Worm (Caenorhabditis elegans): Measurements from ENCODE around the gene fbxa-54.

fbxa-54 gene

DNA sequence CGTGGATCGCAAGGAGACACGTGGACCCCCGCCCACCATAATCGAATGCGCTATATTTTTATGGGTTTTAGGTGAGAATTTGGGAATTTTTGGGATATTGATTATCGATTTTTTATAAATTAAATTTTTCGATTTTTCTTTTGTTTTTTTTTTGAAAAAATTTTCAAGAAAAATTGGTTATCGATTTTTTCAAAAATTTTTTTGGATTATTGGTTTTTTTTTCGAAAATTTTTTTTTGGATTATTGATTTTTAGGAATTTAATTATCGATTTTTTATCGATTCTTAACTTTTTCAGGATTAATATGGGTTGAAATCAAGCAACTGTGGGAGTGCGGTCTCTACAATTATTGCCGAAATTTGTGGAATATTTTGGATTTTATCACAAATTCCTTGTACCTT, 40.4 kb downstream of the fbxa-54 start:
- TF ChIP-seq ceh-22 (tag; optimal IDR thresholded peaks at IDR 0.05) (no peak), K09A11.1 (tag; optimal IDR thresholded peaks at IDR 0.05; ENCODE audit: insufficient read depth) (no peak), hlh-15 (tag; optimal IDR thresholded peaks at IDR 0.05) (no peak), eyg-1 (tag; optimal IDR thresholded peaks at IDR 0.05) (no peak), rnt-1 (tag; optimal IDR thresholded peaks at IDR 0.05) (no peak), fkh-10 (GFP tag; optimal IDR thresholded peaks at IDR 0.05) (no peak), madf-2 (tag; optimal IDR thresholded peaks at IDR 0.05) (no peak), T23F11.4 (GFP tag; optimal IDR thresholded peaks at IDR 0.05) (no peak), ceh-34 (tag; optimal IDR thresholded peaks at IDR 0.05) (no peak), sdc-2 (tag; optimal IDR thresholded peaks at IDR 0.05) (no peak)

DNA sequence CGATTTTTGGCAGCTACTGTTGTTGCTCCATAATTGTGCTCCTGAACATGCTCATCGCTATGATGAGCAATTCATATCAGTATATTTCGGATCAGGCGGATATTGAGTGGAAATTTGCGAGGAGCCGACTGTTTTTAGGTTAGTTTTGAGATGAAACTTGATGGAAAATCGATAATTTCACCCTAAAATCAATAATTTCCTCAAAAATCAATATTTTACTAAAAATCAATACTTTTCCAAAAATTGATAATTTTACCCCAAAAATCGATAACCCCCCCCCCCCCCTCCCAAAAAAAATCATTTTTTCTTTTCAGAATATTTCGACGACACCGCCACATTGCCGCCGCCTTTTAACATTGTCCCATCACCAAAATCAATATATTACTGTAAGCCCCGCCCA, 42.7 kb downstream of the fbxa-54 start:
- TF ChIP-seq ceh-48 (tag; optimal IDR thresholded peaks at IDR 0.05) (peak; percentile 17), odd-2 (tag; optimal IDR thresholded peaks at IDR 0.05) (no peak)

DNA sequence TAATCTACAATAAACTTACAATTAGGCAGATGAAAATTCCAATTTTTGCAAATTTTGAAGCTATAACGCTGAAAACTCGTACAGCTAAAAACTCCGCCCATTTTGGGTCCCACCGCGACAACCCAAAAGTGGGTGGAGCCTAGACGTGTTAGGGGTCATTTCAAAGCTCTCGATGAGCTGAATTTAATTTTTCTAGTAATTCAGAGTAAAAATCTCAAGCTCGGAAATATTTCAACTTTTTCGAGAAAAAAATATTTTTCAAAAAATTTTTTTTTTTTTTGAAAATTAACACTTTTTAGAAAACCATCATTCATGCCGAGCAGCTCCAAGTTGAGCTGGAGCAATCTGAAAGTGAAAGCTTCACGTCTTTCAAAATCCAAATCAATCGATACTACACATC, 45.2 kb downstream of the fbxa-54 start, which contains the start of gene R06B10.7:
Gene R06B10.7, minus strand, starts transcription at position 101 of the 400 bp plus-strand sequence.
- TF ChIP-seq ztf-16 (tag; optimal IDR thresholded peaks at IDR 0.05): no peak
- TF ChIP-seq unc-3 (GFP tag; conservative IDR thresholded peaks at IDR 0.05): no peak
- no peak for TF ChIP-seq unc-3 (tag; optimal IDR thresholded peaks at IDR 0.05)
- TF ChIP-seq unc-42 (tag; optimal IDR thresholded peaks at IDR 0.05): no peak
- no peak for TF ChIP-seq C08G9.2 (tag; optimal IDR thresholded peaks at IDR 0.05)

DNA sequence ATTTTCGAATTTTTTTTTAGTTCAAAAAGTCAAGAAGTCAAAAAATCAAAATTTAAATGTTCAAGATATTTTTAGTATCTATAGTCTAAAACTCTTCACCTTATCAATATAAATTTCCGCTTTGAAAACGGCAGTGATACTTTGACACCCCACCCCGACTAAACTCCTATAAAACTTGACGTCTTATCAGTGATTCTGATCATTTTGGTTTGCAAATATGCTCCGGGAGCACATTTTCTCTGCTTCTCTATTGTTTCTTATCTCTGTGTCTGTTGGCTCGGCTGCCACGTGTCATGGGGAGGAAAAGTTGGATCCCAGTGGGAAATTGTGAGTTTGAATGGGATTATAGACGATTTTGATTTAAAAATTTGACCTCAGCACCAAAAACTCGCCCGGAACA, 46.4 kb downstream of the fbxa-54 start, which contains the start of gene clec-150:
Gene clec-150, plus strand, starts transcription at position 198 of the 400 bp plus-strand sequence.
- TF ChIP-seq elt-2 (tag; optimal IDR thresholded peaks at IDR 0.05): peak; percentile 56
- no peak for TF ChIP-seq lin-11 (tag; optimal IDR thresholded peaks at IDR 0.05)
- TF ChIP-seq hlh-13 (GFP tag; optimal IDR thresholded peaks at IDR 0.05): no peak

DNA sequence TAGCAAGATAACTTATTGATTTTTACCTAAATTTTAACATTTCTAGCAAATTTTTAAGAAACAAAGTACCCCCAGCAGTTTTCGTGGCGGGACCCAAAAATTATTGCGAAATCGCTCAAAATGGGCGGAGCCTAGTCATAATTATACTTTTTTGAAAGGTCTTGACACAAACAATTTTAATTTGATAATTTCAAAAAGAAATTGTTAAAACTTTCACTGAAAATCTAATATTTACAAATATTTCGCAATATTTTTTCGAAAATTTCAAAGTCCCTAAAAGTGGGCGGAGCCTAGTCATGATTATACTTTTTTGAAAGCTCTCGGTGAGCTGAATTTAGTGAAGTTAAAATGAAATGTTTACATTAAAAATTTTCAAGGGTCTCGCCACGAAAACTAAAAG, 48.3 kb downstream of the fbxa-54 start:
- TF ChIP-seq unc-42 (tag; optimal IDR thresholded peaks at IDR 0.05) (no peak), npax-4 (tag; optimal IDR thresholded peaks at IDR 0.05) (no peak), ahr-1 (tag; optimal IDR thresholded peaks at IDR 0.05) (no peak), ceh-24 (tag; optimal IDR thresholded peaks at IDR 0.05) (no peak), ref-2 (tag; optimal IDR thresholded peaks at IDR 0.05) (no peak), pat-9 (tag; optimal IDR thresholded peaks at IDR 0.05) (no peak), ceh-6 (GFP tag; optimal IDR thresholded peaks at IDR 0.05) (no peak), che-1 (tag; optimal IDR thresholded peaks at IDR 0.05) (no peak), zip-5 (tag; optimal IDR thresholded peaks at IDR 0.05) (no peak), elt-2 (tag; optimal IDR thresholded peaks at IDR 0.05) (no peak), hlh-6 (tag; optimal IDR thresholded peaks at IDR 0.05) (no peak), ceh-34 (tag; optimal IDR thresholded peaks at IDR 0.05) (no peak), K09A11.1 (tag; optimal IDR thresholded peaks at IDR 0.05; ENCODE audit: insufficient read depth) (no peak), sox-4 (tag; optimal IDR thresholded peaks at IDR 0.05) (no peak), nhr-11 (tag; optimal IDR thresholded peaks at IDR 0.05) (no peak), sox-2 (GFP tag; IDR thresholded peaks at IDR 0.05) (no peak)
